Fruit fly (Drosophila melanogaster) whole organism, embryonic: Measurements from ENCODE around the gene CG31908.

Experiments
- BtbVII ChIP-seq: fragments of 200-800 bp; sonication (Bioruptor generic); optimal IDR thresholded peaks from 3 replicates; lab custom pipeline; 2017; ENCODE audit warnings: missing biosample characterization, mild to moderate bottlenecking, missing genetic modification characterization
- CG14710 ChIP-seq: fragments of 200-800 bp; sonication (Bioruptor generic); optimal IDR thresholded peaks from 3 replicates; lab custom pipeline; 2019; ENCODE audit warnings: missing biosample characterization, mild to moderate bottlenecking, missing genetic modification characterization, moderate library complexity
- CG17328 ChIP-seq: fragments of 200-800 bp; sonication (Bioruptor generic); IDR thresholded peaks from 2 replicates; pipeline ENCODE4 v1.3.6; 2022; ENCODE audit warnings: missing biosample characterization, missing genetic modification characterization
- CG2202 ChIP-seq: fragments of 200-800 bp; sonication (Bioruptor generic); optimal IDR thresholded peaks from 2 replicates; lab custom pipeline; 2018; ENCODE audit warnings: missing biosample characterization, mild to moderate bottlenecking, missing genetic modification characterization
- CG31441 ChIP-seq: fragments of 200-800 bp; sonication (Bioruptor generic); IDR thresholded peaks from 2 replicates; pipeline ENCODE4 v1.3.6; 2022; ENCODE audit warnings: missing biosample characterization, missing genetic modification characterization
- CG32767 ChIP-seq: fragments of 200-800 bp; sonication (Bioruptor generic); IDR thresholded peaks from 2 replicates; pipeline ENCODE4 v1.3.6; 2022; ENCODE audit warnings: missing biosample characterization, missing genetic modification characterization
- CG3995 ChIP-seq: fragments of 200-800 bp; sonication (Bioruptor generic); optimal IDR thresholded peaks from 3 replicates; lab custom pipeline; 2016; ENCODE audit warnings: missing biosample characterization, missing genetic modification characterization
- CG8478 ChIP-seq: fragments of >200 bp; optimal IDR thresholded peaks from 2 replicates; lab custom pipeline; 2018
- CHES-1-like ChIP-seq: fragments of 200-800 bp; sonication (Bioruptor generic); optimal IDR thresholded peaks from 2 replicates; lab custom pipeline; 2016; ENCODE audit warnings: missing biosample characterization, missing genetic modification characterization
- CTCF ChIP-seq: fragments of 200-800 bp; sonication (Bioruptor generic); optimal IDR thresholded peaks from 2 replicates; lab custom pipeline; 2017; ENCODE audit warnings: missing biosample characterization, mild to moderate bottlenecking, missing genetic modification characterization, moderate library complexity
- Dip2 ChIP-seq: fragments of 200-800 bp; sonication (Bioruptor generic); IDR thresholded peaks from 2 replicates; pipeline ENCODE4 v1.3.6; 2022; ENCODE audit warnings: missing biosample characterization, missing genetic modification characterization
- Dll ChIP-seq: fragments of 200-800 bp; sonication (Bioruptor generic); IDR thresholded peaks from 4 replicates; pipeline ENCODE4 v1.3.6; 2022; ENCODE audit warnings: missing biosample characterization, missing genetic modification characterization; ENCODE audit not compliant: partially characterized antibody
- Doc2 ChIP-seq: fragments of 200-800 bp; sonication (Bioruptor generic); IDR thresholded peaks from 2 replicates; pipeline ENCODE4 v1.3.6; 2022; ENCODE audit warnings: missing biosample characterization, missing genetic modification characterization
- HHEX ChIP-seq: fragments of 200-800 bp; sonication (Bioruptor generic); optimal IDR thresholded peaks from 3 replicates; lab custom pipeline; 2017; ENCODE audit warnings: missing biosample characterization, mild to moderate bottlenecking, missing genetic modification characterization, missing genetic modification reagents
- Hand ChIP-seq: fragments of 200-800 bp; sonication (Bioruptor generic); optimal IDR thresholded peaks from 2 replicates; lab custom pipeline; 2017; ENCODE audit warnings: mild to moderate bottlenecking, missing biosample characterization, missing genetic modification reagents, missing genetic modification characterization
- Hr3 ChIP-seq: fragments of 200-800 bp; sonication (Bioruptor generic); optimal IDR thresholded peaks from 3 replicates; lab custom pipeline; 2016; ENCODE audit warnings: missing biosample characterization, missing genetic modification characterization
- Lhr ChIP-seq: fragments of 200-800 bp; sonication (Bioruptor generic); optimal IDR thresholded peaks from 3 replicates; lab custom pipeline; 2017; ENCODE audit warnings: mild to moderate bottlenecking, missing biosample characterization, missing genetic modification reagents, missing genetic modification characterization
- Lim3 ChIP-seq: fragments of 200-800 bp; sonication (Bioruptor generic); IDR thresholded peaks from 2 replicates; pipeline ENCODE4 v1.3.6; 2022; ENCODE audit warnings: missing biosample characterization, missing genetic modification characterization
- MESR4 ChIP-seq: fragments of 200-800 bp; sonication (Bioruptor generic); optimal IDR thresholded peaks from 2 replicates; lab custom pipeline; 2018; ENCODE audit warnings: missing biosample characterization, mild to moderate bottlenecking, missing genetic modification characterization, moderate library complexity
- Mad ChIP-seq: fragments of 200-800 bp; sonication (Bioruptor generic); optimal IDR thresholded peaks from 2 replicates; lab custom pipeline; 2016; ENCODE audit warnings: missing biosample characterization, missing genetic modification characterization
- Meics ChIP-seq: fragments of 200-800 bp; sonication (Bioruptor generic); optimal IDR thresholded peaks from 2 replicates; lab custom pipeline; 2017; ENCODE audit warnings: missing biosample characterization, mild to moderate bottlenecking, missing genetic modification characterization
- PHDP ChIP-seq: fragments of 200-800 bp; sonication (Bioruptor generic); optimal IDR thresholded peaks from 3 replicates; lab custom pipeline; 2018; ENCODE audit warnings: missing biosample characterization, mild to moderate bottlenecking, missing genetic modification characterization, moderate library complexity
- Pdp1 ChIP-seq, 2 experiments: fragments of 200-800 bp; sonication (Bioruptor generic); optimal IDR thresholded peaks; 3 replicates each; lab custom pipeline; 2016; ENCODE audit warnings: missing biosample characterization in 2 of 2, missing genetic modification characterization in 2 of 2, mild to moderate bottlenecking in 1 of 2, moderate library complexity in 1 of 2
- Poxn ChIP-seq: fragments of 200-800 bp; sonication (Bioruptor generic); IDR thresholded peaks from 2 replicates; pipeline ENCODE4 v1.3.6; 2022; ENCODE audit warnings: missing biosample characterization, missing genetic modification characterization
- Stat92E ChIP-seq, 3 experiments: fragments of >200 bp in 2 of 3; fragments of 200-800 bp in 1 of 3; sonication (Bioruptor generic) in 1 of 3; optimal IDR thresholded peaks; 2 replicates each; lab custom pipeline; 2017 to 2019; ENCODE audit warnings: missing biosample characterization in 3 of 3, missing genetic modification characterization in 3 of 3, mild to moderate bottlenecking in 1 of 3, moderate library complexity in 1 of 3
- TFAM ChIP-seq: fragments of 200-800 bp; sonication (Bioruptor generic); optimal IDR thresholded peaks from 2 replicates; lab custom pipeline; 2017; ENCODE audit warnings: missing biosample characterization, missing genetic modification characterization, inconsistent platforms
- Vsx1 ChIP-seq: fragments of 200-800 bp; sonication (Bioruptor generic); optimal IDR thresholded peaks from 2 replicates; lab custom pipeline; 2017; ENCODE audit warnings: missing biosample characterization, mild to moderate bottlenecking, missing genetic modification characterization, missing genetic modification reagents
- ab ChIP-seq: fragments of 200-800 bp; sonication (Bioruptor generic); optimal IDR thresholded peaks from 2 replicates; lab custom pipeline; 2016; ENCODE audit warnings: missing biosample characterization, missing genetic modification characterization
- ato ChIP-seq: fragments of 200-800 bp; sonication (Bioruptor generic); IDR thresholded peaks from 2 replicates; pipeline ENCODE4 v1.3.6; 2022; ENCODE audit warnings: missing biosample characterization, missing genetic modification characterization; ENCODE audit not compliant: partially characterized antibody
- bowl ChIP-seq: fragments of 200-800 bp; sonication (Bioruptor generic); IDR thresholded peaks from 2 replicates; pipeline ENCODE4 v1.3.6; 2022; ENCODE audit warnings: missing biosample characterization, missing genetic modification characterization
- danr ChIP-seq: fragments of 200-800 bp; sonication (Bioruptor generic); IDR thresholded peaks from 2 replicates; pipeline ENCODE4 v1.3.6; 2022; ENCODE audit warnings: missing biosample characterization, missing genetic modification characterization
- esg ChIP-seq: fragments of 200-800 bp; sonication (Bioruptor generic); conservative IDR thresholded peaks from 2 replicates; pipeline ENCODE4 v1.3.6; 2022; ENCODE audit warnings: missing biosample characterization, missing genetic modification characterization
- eyg ChIP-seq: fragments of 200-800 bp; sonication (Bioruptor generic); optimal IDR thresholded peaks from 3 replicates; lab custom pipeline; 2016; ENCODE audit warnings: missing biosample characterization, missing genetic modification characterization
- ftz-f1 ChIP-seq: fragments of 200-800 bp; sonication (Bioruptor generic); optimal IDR thresholded peaks from 2 replicates; lab custom pipeline; 2016; ENCODE audit warnings: missing biosample characterization, missing genetic modification characterization
- gce ChIP-seq: fragments of 200-800 bp; sonication (Bioruptor generic); IDR thresholded peaks from 3 replicates; pipeline ENCODE4 v1.3.6; 2022; ENCODE audit warnings: missing biosample characterization, missing genetic modification characterization
- gsb ChIP-seq: fragments of 200-800 bp; sonication (Bioruptor generic); IDR thresholded peaks from 2 replicates; pipeline ENCODE4 v1.3.6; 2022; ENCODE audit warnings: missing biosample characterization, missing genetic modification characterization
- hkb ChIP-seq, 2 experiments: fragments of 200-800 bp in 1 of 2; fragments of >200 bp in 1 of 2; sonication (Bioruptor generic) in 1 of 2; IDR thresholded peaks in 1 of 2; optimal IDR thresholded peaks in 1 of 2; 2 replicates each; pipeline versions ENCODE4 v1.3.6 to Lab custom; 2017 to 2022; ENCODE audit warnings: missing biosample characterization in 1 of 2, missing genetic modification characterization in 1 of 2
- hth ChIP-seq: fragments of >200 bp; optimal IDR thresholded peaks from 2 replicates; lab custom pipeline; 2017; ENCODE audit warnings: inconsistent platforms
- ken ChIP-seq: fragments of 200-800 bp; sonication (Bioruptor generic); IDR thresholded peaks from 3 replicates; pipeline ENCODE4 v1.3.6; 2022; ENCODE audit warnings: missing biosample characterization, missing genetic modification characterization
- kni ChIP-seq: fragments of 200-800 bp; sonication (Bioruptor generic); optimal IDR thresholded peaks from 3 replicates; lab custom pipeline; 2017; ENCODE audit warnings: mild to moderate bottlenecking, missing biosample characterization, missing genetic modification reagents, missing genetic modification characterization
- mam ChIP-seq: fragments of 200-800 bp; sonication (Bioruptor generic); optimal IDR thresholded peaks from 3 replicates; lab custom pipeline; 2016; ENCODE audit warnings: missing biosample characterization, missing genetic modification characterization
- pb ChIP-seq: fragments of 200-800 bp; sonication (Bioruptor generic); optimal IDR thresholded peaks from 3 replicates; lab custom pipeline; 2016; ENCODE audit warnings: missing biosample characterization, missing genetic modification characterization
- phol ChIP-seq: fragments of 200-800 bp; sonication (Bioruptor generic); optimal IDR thresholded peaks from 3 replicates; lab custom pipeline; 2018; ENCODE audit warnings: missing biosample characterization, mild to moderate bottlenecking, missing genetic modification characterization, moderate library complexity
- prd ChIP-seq, 3 experiments: fragments of >200 bp in 2 of 3; fragments of 200-800 bp in 1 of 3; sonication (Bioruptor generic) in 1 of 3; optimal IDR thresholded peaks in 2 of 3; IDR thresholded peaks in 1 of 3; 2 replicates in 2 of 3; 3 replicates in 1 of 3; pipeline versions ENCODE4 v1.3.6 to Lab custom; 2017 to 2022; ENCODE audit warnings: missing biosample characterization in 1 of 3, missing genetic modification characterization in 1 of 3
- seq ChIP-seq: fragments of 200-800 bp; sonication (Bioruptor generic); IDR thresholded peaks from 2 replicates; pipeline ENCODE4 v1.3.6; 2022; ENCODE audit warnings: missing biosample characterization, missing genetic modification characterization
- so ChIP-seq: fragments of 200-800 bp; sonication (Bioruptor generic); IDR thresholded peaks from 3 replicates; pipeline ENCODE4 v1.3.6; 2022; ENCODE audit warnings: missing biosample characterization, missing genetic modification characterization
- tgo ChIP-seq: fragments of 200-800 bp; sonication (Bioruptor generic); IDR thresholded peaks from 3 replicates; pipeline ENCODE4 v1.3.6; 2022; ENCODE audit warnings: missing biosample characterization, missing genetic modification characterization
- tio ChIP-seq: fragments of 200-800 bp; sonication (Bioruptor generic); optimal IDR thresholded peaks from 2 replicates; lab custom pipeline; 2017; ENCODE audit warnings: missing biosample characterization, missing genetic modification characterization, inconsistent platforms
- tup ChIP-seq: fragments of 200-800 bp; sonication (Bioruptor generic); optimal IDR thresholded peaks from 2 replicates; lab custom pipeline; 2016; ENCODE audit warnings: missing biosample characterization, mild to moderate bottlenecking, missing genetic modification characterization, moderate library complexity
- twi ChIP-seq: fragments of 200-800 bp; optimal IDR thresholded peaks from 2 replicates; lab custom pipeline; 2019; ENCODE audit warnings: missing biosample characterization, mild to moderate bottlenecking, missing genetic modification characterization, moderate library complexity
- vfl ChIP-seq: fragments of 200-800 bp; sonication (Bioruptor generic); optimal IDR thresholded peaks from 2 replicates; lab custom pipeline; 2016; ENCODE audit warnings: missing biosample characterization, missing genetic modification characterization

The CG31908 gene

DNA sequence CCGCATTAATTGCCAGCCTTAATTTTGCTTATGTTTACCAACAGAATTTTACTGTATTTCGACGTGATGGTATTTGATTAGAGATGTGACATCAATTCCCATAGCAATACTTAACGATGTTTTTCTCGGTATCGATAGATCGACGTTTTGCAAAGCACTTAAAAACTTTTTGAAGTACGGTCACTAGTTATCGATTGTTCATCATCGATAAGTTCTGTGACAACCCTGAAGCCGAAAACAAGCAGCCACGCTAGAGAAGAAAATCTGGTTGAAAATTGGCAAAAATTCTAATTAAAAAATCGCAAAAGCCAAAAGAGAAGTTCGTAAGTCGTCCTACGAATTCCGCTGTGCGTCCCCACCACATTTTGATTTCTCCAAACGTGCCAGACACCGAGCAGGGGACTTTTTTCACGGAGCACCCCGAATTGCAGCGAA is 5.3 kb upstream of the CG31908 start, which contains the start of the genes Rab30 and Caper (continued):
- peak; percentile 98 for TF ChIP-seq ato (GFP tag; lab: Robert Waterston, UW)
- TF ChIP-seq danr: no peak
- peak; percentile 54 to 63 for TF ChIP-seq Pdp1 (GFP tag; optimal IDR thresholded peaks at IDR 0.05; lab: Kevin White, UChicago)
- no peak for TF ChIP-seq HHEX
- TF ChIP-seq Dip2 (GFP tag; lab: Robert Waterston, UW): no peak
- no peak for TF ChIP-seq CG31441 (GFP tag; lab: Robert Waterston, UW)
- no peak for TF ChIP-seq so (GFP tag; lab: Robert Waterston, UW)
- TF ChIP-seq Doc2: no peak
- peak; percentile 69 for TF ChIP-seq CG14710 (tag; lab: Kevin White, UChicago)
- TF ChIP-seq eyg: peak; percentile 16
- no peak for TF ChIP-seq gsb (GFP tag; lab: Robert Waterston, UW)
- TF ChIP-seq Lhr (GFP tag; lab: Kevin White, UChicago): peak; percentile 54
- peak; percentile 25 for TF ChIP-seq twi (tag; lab: Kevin White, UChicago)
- TF ChIP-seq Vsx1 (GFP tag; lab: Kevin White, UChicago): peak; percentile 8
- peak; percentile 67 for TF ChIP-seq phol (tag; lab: Kevin White, UChicago)
- no peak for TF ChIP-seq bowl
- TF ChIP-seq Hand: no peak
- TF ChIP-seq Mad (GFP tag; lab: Kevin White, UChicago): peak; percentile 9
- TF ChIP-seq Poxn (GFP tag; lab: Robert Waterston, UW): no peak
- TF ChIP-seq tup (GFP tag; lab: Kevin White, UChicago): no peak
- TF ChIP-seq CG3995 (GFP tag; lab: Kevin White, UChicago): peak; percentile 84
- TF ChIP-seq Stat92E (GFP tag; optimal IDR thresholded peaks at IDR 0.05; lab: Kevin White, UChicago): no peak
- no peak for TF ChIP-seq Lim3
- TF ChIP-seq Hr3 (GFP tag; lab: Kevin White, UChicago): peak; percentile 46
- peak; percentile 0 for TF ChIP-seq CG2202
- TF ChIP-seq prd (optimal IDR thresholded peaks at IDR 0.05; lab: Kevin White, UChicago): no peak
- TF ChIP-seq prd (GFP tag; IDR thresholded peaks at IDR 0.05; lab: Robert Waterston, UW): peak; percentile 57; the same call in 2 of the 3 replicates
- TF ChIP-seq MESR4: peak; percentile 94
- TF ChIP-seq ftz-f1: peak; percentile 1
- no peak for TF ChIP-seq TFAM
- peak; percentile 11; the same call in 1 of the 2 replicates for TF ChIP-seq CG17328 (GFP tag; lab: Robert Waterston, UW)
- TF ChIP-seq Dll (GFP tag; lab: Robert Waterston, UW): peak; percentile 96
- no peak for TF ChIP-seq CG32767 (GFP tag; lab: Robert Waterston, UW)
- no peak for TF ChIP-seq kni (GFP tag; lab: Kevin White, UChicago)
- TF ChIP-seq hth (lab: Kevin White, UChicago): no peak
- TF ChIP-seq tgo: 0 out of 3 replicates have a peak, but pooled peaks have one; percentile 24
- no peak for TF ChIP-seq esg (GFP tag; lab: Robert Waterston, UW)
- peak; percentile 74 for TF ChIP-seq vfl (GFP tag; lab: Kevin White, UChicago)
- TF ChIP-seq ken: peak; percentile 52; the same call in 1 of the 3 replicates
- TF ChIP-seq seq: no peak
- TF ChIP-seq CTCF (GFP tag; lab: Kevin White, UChicago): peak; percentile 42
- TF ChIP-seq pb: peak; percentile 5
- TF ChIP-seq PHDP (tag; lab: Kevin White, UChicago): peak; percentile 51
- TF ChIP-seq ab (GFP tag; lab: Kevin White, UChicago): no peak
- peak; percentile 83 for TF ChIP-seq mam
- TF ChIP-seq Meics (GFP tag; lab: Kevin White, UChicago): no peak
- no peak for TF ChIP-seq BtbVII (GFP tag; lab: Kevin White, UChicago)
- no peak for TF ChIP-seq gce (GFP tag; lab: Robert Waterston, UW)
- peak; percentile 85 for TF ChIP-seq CHES-1-like (GFP tag; lab: Kevin White, UChicago)
- no peak for TF ChIP-seq CG8478 (lab: Kevin White, UChicago)
- TF ChIP-seq hkb (optimal IDR thresholded peaks at IDR 0.05; lab: Kevin White, UChicago): no peak
- no peak; the same call in 1 of the 2 replicates for TF ChIP-seq hkb (GFP tag; IDR thresholded peaks at IDR 0.05; lab: Robert Waterston, UW)
- no peak for TF ChIP-seq tio (GFP tag; lab: Kevin White, UChicago)
